Fruit fly (Drosophila melanogaster) whole organism, embryonic: ENCODE data around the gene CNPYb.

Experiments used
- Atf6 ChIP-seq: fragments of 200-800 bp; sonication (Bioruptor generic); IDR thresholded peaks from 2 replicates; pipeline ENCODE4 v1.3.6; 2022; ENCODE audit warnings: missing biosample characterization, missing genetic modification characterization
- CG11560 ChIP-seq: fragments of 200-800 bp; sonication (Bioruptor generic); IDR thresholded peaks from 3 replicates; pipeline ENCODE4 v1.3.6; 2022; ENCODE audit warnings: missing biosample characterization, missing genetic modification characterization
- CG12155 ChIP-seq: fragments of 200-800 bp; sonication (Bioruptor generic); optimal IDR thresholded peaks from 3 replicates; lab custom pipeline; 2016; ENCODE audit warnings: missing biosample characterization, missing genetic modification characterization
- CG12391 ChIP-seq: fragments of 200-800 bp; sonication (Bioruptor generic); optimal IDR thresholded peaks from 3 replicates; lab custom pipeline; 2018; ENCODE audit warnings: missing biosample characterization, mild to moderate bottlenecking, missing genetic modification characterization, moderate library complexity
- CG13624 ChIP-seq: fragments of 200-800 bp; sonication (Bioruptor generic); optimal IDR thresholded peaks from 2 replicates; lab custom pipeline; 2016; ENCODE audit warnings: missing biosample characterization, missing genetic modification characterization
- CG15514 ChIP-seq: fragments of 200-800 bp; sonication (Bioruptor generic); optimal IDR thresholded peaks from 3 replicates; lab custom pipeline; 2017; ENCODE audit warnings: missing biosample characterization, missing genetic modification characterization, mild to moderate bottlenecking, moderate library complexity, missing genetic modification reagents
- CG17186 ChIP-seq: fragments of 200-800 bp; sonication (Bioruptor generic); optimal IDR thresholded peaks from 3 replicates; lab custom pipeline; 2017; ENCODE audit warnings: missing biosample characterization, missing genetic modification reagents, missing genetic modification characterization
- CG17361 ChIP-seq: fragments of 200-800 bp; sonication (Bioruptor generic); IDR thresholded peaks from 3 replicates; pipeline ENCODE4 v1.3.6; 2022; ENCODE audit warnings: missing biosample characterization, missing genetic modification characterization
- CG17385 ChIP-seq: fragments of 200-800 bp; sonication (Bioruptor generic); optimal IDR thresholded peaks from 3 replicates; lab custom pipeline; 2018; ENCODE audit warnings: missing biosample characterization, mild to moderate bottlenecking, missing genetic modification characterization
- CG2875 ChIP-seq: fragments of 200-800 bp; sonication (Bioruptor generic); optimal IDR thresholded peaks from 2 replicates; lab custom pipeline; 2017; ENCODE audit warnings: missing biosample characterization, mild to moderate bottlenecking, missing genetic modification characterization, missing genetic modification reagents
- CG31224 ChIP-seq: fragments of 200-800 bp; sonication (Bioruptor generic); IDR thresholded peaks from 2 replicates; pipeline ENCODE4 v1.3.6; 2022; ENCODE audit warnings: missing biosample characterization, missing genetic modification characterization
- CG32767 ChIP-seq: fragments of 200-800 bp; sonication (Bioruptor generic); IDR thresholded peaks from 2 replicates; pipeline ENCODE4 v1.3.6; 2022; ENCODE audit warnings: missing biosample characterization, missing genetic modification characterization
- CG32772 ChIP-seq: fragments of 200-800 bp; sonication (Bioruptor generic); IDR thresholded peaks from 2 replicates; pipeline ENCODE4 v1.3.6; 2022; ENCODE audit warnings: missing biosample characterization, missing genetic modification characterization
- CG3847 ChIP-seq: fragments of 200-800 bp; sonication (Bioruptor generic); IDR thresholded peaks from 2 replicates; pipeline ENCODE4 v1.3.6; 2022; ENCODE audit warnings: missing biosample characterization, missing genetic modification characterization
- CG42726 ChIP-seq: fragments of 200-800 bp; sonication (Bioruptor generic); IDR thresholded peaks from 2 replicates; pipeline ENCODE4 v1.3.6; 2022; ENCODE audit warnings: missing biosample characterization, missing genetic modification characterization; ENCODE audit not compliant: partially characterized antibody
- CG43689 ChIP-seq: fragments of 200-800 bp; sonication (Bioruptor generic); IDR thresholded peaks from 2 replicates; pipeline ENCODE4 v1.3.6; 2022; ENCODE audit warnings: missing biosample characterization, missing genetic modification characterization
- CG5953 ChIP-seq: fragments of 200-800 bp; sonication (Bioruptor generic); IDR thresholded peaks from 2 replicates; pipeline ENCODE4 v1.3.6; 2022; ENCODE audit warnings: missing biosample characterization, missing genetic modification characterization
- CG8478 ChIP-seq: fragments of >200 bp; optimal IDR thresholded peaks from 2 replicates; lab custom pipeline; 2018
- CG8944 ChIP-seq: fragments of 200-800 bp; sonication (Bioruptor generic); optimal IDR thresholded peaks from 3 replicates; lab custom pipeline; 2016; ENCODE audit warnings: missing biosample characterization, missing genetic modification characterization
- CG9797 ChIP-seq: fragments of 200-800 bp; sonication (Bioruptor generic); optimal IDR thresholded peaks from 3 replicates; lab custom pipeline; 2018; ENCODE audit warnings: missing biosample characterization, mild to moderate bottlenecking, missing genetic modification characterization
- CoRest ChIP-seq: fragments of 200-800 bp; sonication (Bioruptor generic); optimal IDR thresholded peaks from 3 replicates; lab custom pipeline; 2018; ENCODE audit warnings: missing biosample characterization, mild to moderate bottlenecking, missing genetic modification characterization, moderate library complexity
- Dip2 ChIP-seq: fragments of 200-800 bp; sonication (Bioruptor generic); IDR thresholded peaks from 2 replicates; pipeline ENCODE4 v1.3.6; 2022; ENCODE audit warnings: missing biosample characterization, missing genetic modification characterization
- Dip3 ChIP-seq: fragments of 200-800 bp; sonication (Bioruptor generic); optimal IDR thresholded peaks from 3 replicates; lab custom pipeline; 2016; ENCODE audit warnings: missing biosample characterization, missing genetic modification characterization
- Eip74EF ChIP-seq, 2 experiments: fragments of 200-800 bp in 1 of 2; fragments of >200 bp in 1 of 2; sonication (Bioruptor generic) in 1 of 2; optimal IDR thresholded peaks; 2 replicates each; lab custom pipeline; 2017 to 2019; ENCODE audit warnings: missing biosample characterization in 2 of 2, missing genetic modification characterization in 2 of 2, mild to moderate bottlenecking in 1 of 2, moderate library complexity in 1 of 2
- Elba2 ChIP-seq: fragments of 200-800 bp; sonication (Bioruptor generic); optimal IDR thresholded peaks from 3 replicates; lab custom pipeline; 2016; ENCODE audit warnings: missing biosample characterization, missing genetic modification characterization
- H2.0 ChIP-seq: fragments of 200-800 bp; sonication (Bioruptor generic); IDR thresholded peaks from 2 replicates; pipeline ENCODE4 v1.3.6; 2022; ENCODE audit warnings: missing biosample characterization, missing genetic modification characterization
- HLH54F ChIP-seq: fragments of 200-800 bp; sonication (Bioruptor generic); optimal IDR thresholded peaks from 3 replicates; lab custom pipeline; 2016; ENCODE audit warnings: missing biosample characterization, missing genetic modification characterization
- Hand ChIP-seq: fragments of 200-800 bp; sonication (Bioruptor generic); optimal IDR thresholded peaks from 2 replicates; lab custom pipeline; 2017; ENCODE audit warnings: mild to moderate bottlenecking, missing biosample characterization, missing genetic modification reagents, missing genetic modification characterization
- Pdp1 ChIP-seq, 2 experiments: fragments of 200-800 bp; sonication (Bioruptor generic); optimal IDR thresholded peaks; 3 replicates each; lab custom pipeline; 2016; ENCODE audit warnings: missing biosample characterization in 2 of 2, missing genetic modification characterization in 2 of 2, mild to moderate bottlenecking in 1 of 2, moderate library complexity in 1 of 2
- Ptx1 ChIP-seq: fragments of 200-800 bp; sonication (Bioruptor generic); IDR thresholded peaks from 2 replicates; pipeline ENCODE4 v1.3.6; 2022; ENCODE audit warnings: missing biosample characterization, missing genetic modification characterization
- ase ChIP-seq: fragments of 200-800 bp; sonication (Bioruptor generic); IDR thresholded peaks from 3 replicates; pipeline ENCODE4 v1.3.6; 2022; ENCODE audit warnings: missing biosample characterization, missing genetic modification characterization
- cas ChIP-seq: fragments of 200-800 bp; sonication (Bioruptor generic); IDR thresholded peaks from 2 replicates; pipeline ENCODE4 v1.3.6; 2022; ENCODE audit warnings: missing biosample characterization, missing genetic modification characterization
- dm ChIP-seq: fragments of 200-800 bp; sonication (Bioruptor generic); optimal IDR thresholded peaks from 3 replicates; lab custom pipeline; 2016; ENCODE audit warnings: missing biosample characterization, missing genetic modification characterization
- emc ChIP-seq: fragments of 200-800 bp; sonication (Bioruptor generic); optimal IDR thresholded peaks from 2 replicates; lab custom pipeline; 2016; ENCODE audit warnings: missing biosample characterization, missing genetic modification characterization
- eve ChIP-seq, 2 experiments: fragments of >200 bp; optimal IDR thresholded peaks; 2 replicates each; lab custom pipeline; 2017; ENCODE audit warnings: missing biosample characterization in 2 of 2, missing genetic modification characterization in 2 of 2
- hkb ChIP-seq, 2 experiments: fragments of 200-800 bp in 1 of 2; fragments of >200 bp in 1 of 2; sonication (Bioruptor generic) in 1 of 2; IDR thresholded peaks in 1 of 2; optimal IDR thresholded peaks in 1 of 2; 2 replicates each; pipeline versions ENCODE4 v1.3.6 to Lab custom; 2017 to 2022; ENCODE audit warnings: missing biosample characterization in 1 of 2, missing genetic modification characterization in 1 of 2
- knrl ChIP-seq: fragments of 200-800 bp; sonication (Bioruptor generic); IDR thresholded peaks from 3 replicates; pipeline ENCODE4 v1.3.6; 2022; ENCODE audit warnings: missing biosample characterization, missing genetic modification characterization; ENCODE audit not compliant: partially characterized antibody
- lov ChIP-seq, 2 experiments: fragments of 200-800 bp in 1 of 2; fragments of >200 bp in 1 of 2; sonication (Bioruptor generic) in 1 of 2; IDR thresholded peaks in 1 of 2; optimal IDR thresholded peaks in 1 of 2; 2 replicates in 1 of 2; 3 replicates in 1 of 2; pipeline versions ENCODE4 v1.3.6 to Lab custom; 2017 to 2022; ENCODE audit warnings: missing biosample characterization in 1 of 2, missing genetic modification characterization in 1 of 2
- nau ChIP-seq: fragments of 200-800 bp; sonication (Bioruptor generic); optimal IDR thresholded peaks from 3 replicates; lab custom pipeline; 2017; ENCODE audit warnings: missing biosample characterization, mild to moderate bottlenecking, missing genetic modification characterization, missing genetic modification reagents
- org-1 ChIP-seq: fragments of 200-800 bp; sonication (Bioruptor generic); optimal IDR thresholded peaks from 2 replicates; lab custom pipeline; 2017; ENCODE audit warnings: missing biosample characterization, missing genetic modification characterization
- pfk ChIP-seq: fragments of 200-800 bp; sonication (Bioruptor generic); optimal IDR thresholded peaks from 2 replicates; lab custom pipeline; 2018; ENCODE audit warnings: missing biosample characterization, mild to moderate bottlenecking, missing genetic modification characterization, moderate library complexity
- pho ChIP-seq: fragments of 200-800 bp; sonication (Bioruptor generic); optimal IDR thresholded peaks from 2 replicates; lab custom pipeline; 2016; ENCODE audit warnings: missing biosample characterization, missing genetic modification characterization
- phol ChIP-seq: fragments of 200-800 bp; sonication (Bioruptor generic); optimal IDR thresholded peaks from 3 replicates; lab custom pipeline; 2018; ENCODE audit warnings: missing biosample characterization, mild to moderate bottlenecking, missing genetic modification characterization, moderate library complexity
- sima ChIP-seq: fragments of 200-800 bp; sonication (Bioruptor generic); optimal IDR thresholded peaks from 2 replicates; lab custom pipeline; 2016; ENCODE audit warnings: missing biosample characterization, missing genetic modification characterization
- sr ChIP-seq: fragments of 200-800 bp; sonication (Bioruptor generic); IDR thresholded peaks from 3 replicates; pipeline ENCODE4 v1.3.6; 2022; ENCODE audit warnings: missing biosample characterization, missing genetic modification characterization
- usp ChIP-seq: fragments of >200 bp; optimal IDR thresholded peaks from 2 replicates; lab custom pipeline; 2017; ENCODE audit warnings: missing biosample characterization, missing genetic modification characterization
- zen2 ChIP-seq: fragments of 200-800 bp; sonication (Bioruptor generic); IDR thresholded peaks from 3 replicates; pipeline ENCODE4 v1.3.6; 2022; ENCODE audit warnings: missing biosample characterization, missing genetic modification characterization; ENCODE audit not compliant: partially characterized antibody

The CNPYb gene

dm6 chr3L:19140084-19141011, 44.3 kb upstream of the CNPYb start (continued):
- TF ChIP-seq sima (no peak), CG32772 (GFP tag; lab: Robert Waterston, UW) (no peak), Pdp1 (GFP tag; optimal IDR thresholded peaks at IDR 0.05; lab: Kevin White, UChicago) (peak in 1 of 2 experiments; percentile 9), hkb (optimal IDR thresholded peaks at IDR 0.05; lab: Kevin White, UChicago) (peak; percentile 87), hkb (GFP tag; IDR thresholded peaks at IDR 0.05; lab: Robert Waterston, UW) (no peak), org-1 (GFP tag; lab: Kevin White, UChicago) (no peak), nau (GFP tag; lab: Kevin White, UChicago) (no peak), lov (optimal IDR thresholded peaks at IDR 0.05; lab: Kevin White, UChicago) (no peak), lov (GFP tag; IDR thresholded peaks at IDR 0.05; lab: Robert Waterston, UW) (no peak), CG17385 (no peak), cas (no peak), Elba2 (no peak), HLH54F (GFP tag; lab: Kevin White, UChicago) (peak; percentile 8), usp (GFP tag; lab: Kevin White, UChicago) (no peak), pho (peak; percentile 20), CG13624 (GFP tag; lab: Kevin White, UChicago) (peak; percentile 22), CG2875 (GFP tag; lab: Kevin White, UChicago) (no peak), CG42726 (GFP tag; lab: Robert Waterston, UW) (peak; percentile 79; the same call in 1 of the 2 replicates), Atf6 (GFP tag; lab: Robert Waterston, UW) (no peak), Ptx1 (GFP tag; lab: Robert Waterston, UW) (peak; percentile 46; the same call in 1 of the 2 replicates), CG17361 (GFP tag; lab: Robert Waterston, UW) (0 out of 3 replicates have a peak, but pooled peaks have one; percentile 7), ase (no peak), phol (tag; lab: Kevin White, UChicago) (peak; percentile 40), CG31224 (GFP tag; lab: Robert Waterston, UW) (no peak), CG11560 (peak; percentile 33; the same call in 1 of the 3 replicates), CG17186 (GFP tag; lab: Kevin White, UChicago) (no peak), Eip74EF (GFP tag; optimal IDR thresholded peaks at IDR 0.05; lab: Kevin White, UChicago) (peak in 1 of 2 experiments; percentile 75), emc (no peak), CG15514 (GFP tag; lab: Kevin White, UChicago) (peak; percentile 19), Dip3 (peak; percentile 22), CG8944 (no peak), sr (GFP tag; lab: Robert Waterston, UW) (no peak), H2.0 (no peak), CG8478 (lab: Kevin White, UChicago) (peak; percentile 92), knrl (peak; percentile 58; the same call in 2 of the 3 replicates), zen2 (GFP tag; lab: Robert Waterston, UW) (no peak), pfk (no peak), dm (GFP tag; lab: Kevin White, UChicago) (no peak), eve (GFP tag; optimal IDR thresholded peaks at IDR 0.05; lab: Kevin White, UChicago) (peak in 1 of 2 experiments; percentile 34), CoRest (tag; lab: Kevin White, UChicago) (peak; percentile 47), CG12391 (peak; percentile 22), CG32767 (no peak), CG5953 (GFP tag; lab: Robert Waterston, UW) (no peak), Dip2 (GFP tag; lab: Robert Waterston, UW) (no peak; the same call in 1 of the 2 replicates), CG12155 (GFP tag; lab: Kevin White, UChicago) (peak; percentile 8), CG3847 (peak; percentile 47), CG9797 (no peak), Hand (GFP tag; lab: Kevin White, UChicago) (no peak), CG43689 (no peak)
